Fruit fly (Drosophila melanogaster): ENCODE results near the gene Taf4.

The Taf4 gene

dm6 chr3L:16131264-16132066, 18.5 kb downstream of the Taf4 start, which contains the start of the genes Trs20 and elg1 (continued):
- TF ChIP-seq CG17359 (tag; optimal IDR thresholded peaks at IDR 0.05) = peak; percentile 45
- TF ChIP-seq Vsx1 (GFP tag; optimal IDR thresholded peaks at IDR 0.05) = peak; percentile 59
- peak; percentile 28 for TF ChIP-seq CG10431 (GFP tag; optimal IDR thresholded peaks at IDR 0.05)
- no peak for TF ChIP-seq CG16813 (GFP tag; IDR thresholded peaks at IDR 0.05; ENCODE audit: partially characterized antibody)
- TF ChIP-seq gfzf (GFP tag; optimal IDR thresholded peaks at IDR 0.05) = peak; percentile 73
- TF ChIP-seq slou (GFP tag; optimal IDR thresholded peaks at IDR 0.05) = no peak
- TF ChIP-seq CG3163 (GFP tag; optimal IDR thresholded peaks at IDR 0.05) = no peak
- TF ChIP-seq CG15601 (tag; optimal IDR thresholded peaks at IDR 0.05) = peak; percentile 67
- TF ChIP-seq pb (GFP tag; optimal IDR thresholded peaks at IDR 0.05) = no peak
- no peak for TF ChIP-seq CG10565 (GFP tag; optimal IDR thresholded peaks at IDR 0.05)
- TF ChIP-seq CG31441 (GFP tag; IDR thresholded peaks at IDR 0.05) = peak; percentile 84
- peak; percentile 54 for TF ChIP-seq NfI (GFP tag; optimal IDR thresholded peaks at IDR 0.05)
- peak; percentile 53 for TF ChIP-seq Oli (tag; optimal IDR thresholded peaks at IDR 0.05)
- TF ChIP-seq CG2116 (GFP tag; optimal IDR thresholded peaks at IDR 0.05) = peak; percentile 39
- TF ChIP-seq Dad (GFP tag; optimal IDR thresholded peaks at IDR 0.05) = no peak
- TF ChIP-seq ATbp (GFP tag; optimal IDR thresholded peaks at IDR 0.05) = no peak
- TF ChIP-seq Chrac-16 (GFP tag; optimal IDR thresholded peaks at IDR 0.05) = peak; percentile 21
- TF ChIP-seq CG14441 (GFP tag; IDR thresholded peaks at IDR 0.05) = no peak
- no peak for TF ChIP-seq repo (GFP tag; optimal IDR thresholded peaks at IDR 0.05)
- TF ChIP-seq Fer2 (tag; optimal IDR thresholded peaks at IDR 0.05) = peak; percentile 24
- TF ChIP-seq fru (optimal IDR thresholded peaks at IDR 0.05) = no peak
- TF ChIP-seq CG2678 (tag; optimal IDR thresholded peaks at IDR 0.05) = peak; percentile 78
- peak; percentile 7 for TF ChIP-seq pros (GFP tag; optimal IDR thresholded peaks at IDR 0.05)
- no peak for TF ChIP-seq CG8478 (optimal IDR thresholded peaks at IDR 0.05)
- no peak for TF ChIP-seq disco-r (GFP tag; optimal IDR thresholded peaks at IDR 0.05)
- peak; percentile 4 for TF ChIP-seq Elba2 (GFP tag; optimal IDR thresholded peaks at IDR 0.05)
- peak; percentile 15 for TF ChIP-seq CG13894 (tag; optimal IDR thresholded peaks at IDR 0.05)
- TF ChIP-seq ab (GFP tag; optimal IDR thresholded peaks at IDR 0.05) = no peak
- TF ChIP-seq Mrtf (GFP tag; IDR thresholded peaks at IDR 0.05) = no peak
- TF ChIP-seq Six4 (GFP tag; optimal IDR thresholded peaks at IDR 0.05) = no peak
- no peak for TF ChIP-seq crol (GFP tag; IDR thresholded peaks at IDR 0.05)
- peak; percentile 85 for TF ChIP-seq gsb-n (tag; optimal IDR thresholded peaks at IDR 0.05)
- TF ChIP-seq insv (GFP tag; optimal IDR thresholded peaks at IDR 0.05) = peak in 1 of 2 experiments; percentile 35
- no peak for TF ChIP-seq fd102C (GFP tag; optimal IDR thresholded peaks at IDR 0.05)
- TF ChIP-seq Hmr (GFP tag; optimal IDR thresholded peaks at IDR 0.05) = peak; percentile 15
- peak; percentile 63; the same call in 2 of the 3 replicates for TF ChIP-seq Dbx (GFP tag; IDR thresholded peaks at IDR 0.05)
- TF ChIP-seq MBD-R2 (GFP tag; IDR thresholded peaks at IDR 0.05) = peak; percentile 66
- no peak for TF ChIP-seq pan (optimal IDR thresholded peaks at IDR 0.05)
- TF ChIP-seq pan (GFP tag; optimal IDR thresholded peaks at IDR 0.05 in 1 of 2, IDR thresholded peaks at IDR 0.05 in 1 of 2) = peak in 1 of 2 experiments; percentile 11
- no peak for TF ChIP-seq toy (GFP tag; IDR thresholded peaks at IDR 0.05)
- TF ChIP-seq prd (optimal IDR thresholded peaks at IDR 0.05) = no peak
- TF ChIP-seq prd (GFP tag; IDR thresholded peaks at IDR 0.05) = peak; percentile 45; the same call in 1 of the 3 replicates
- peak; percentile 10 for TF ChIP-seq CG6683 (GFP tag; optimal IDR thresholded peaks at IDR 0.05)
- TF ChIP-seq dimm (GFP tag; IDR thresholded peaks at IDR 0.05) = no peak
- peak; percentile 54 for TF ChIP-seq exex (tag; optimal IDR thresholded peaks at IDR 0.05)
- TF ChIP-seq CG32772 (GFP tag; IDR thresholded peaks at IDR 0.05) = no peak
- TF ChIP-seq caup (GFP tag; optimal IDR thresholded peaks at IDR 0.05; ENCODE audit: severe bottlenecking) = peak; percentile 49
- no peak for TF ChIP-seq CG11398 (GFP tag; optimal IDR thresholded peaks at IDR 0.05)
- peak; percentile 65 for TF ChIP-seq Rfx (GFP tag; IDR thresholded peaks at IDR 0.05)
- no peak for TF ChIP-seq aop (GFP tag; IDR thresholded peaks at IDR 0.05)

All from whole organism, embryonic.